Worm (Caenorhabditis elegans) whole organism, L1 larva: ENCODE data around the gene Y38C1AA.1.

Experiments used
- C16A3.4 ChIP-seq: fragments of 150-350 bp; optimal IDR thresholded peaks from 2 replicates; lab custom pipeline; 2014; ENCODE audit warnings: missing biosample characterization, missing genetic modification characterization
- F16B12.6 ChIP-seq: fragments of 150-350 bp; optimal IDR thresholded peaks from 2 replicates; lab custom pipeline; 2014; ENCODE audit warnings: missing biosample characterization, missing genetic modification characterization
- Y116A8C.19 ChIP-seq: sonication (generic microtip); optimal IDR thresholded peaks from 2 replicates; lab custom pipeline; 2016; ENCODE audit warnings: missing compliant biosample characterization, missing genetic modification characterization, borderline replicate concordance
- aha-1 ChIP-seq: fragments of 150-350 bp; optimal IDR thresholded peaks from 2 replicates; lab custom pipeline; 2014; ENCODE audit warnings: missing biosample characterization, missing genetic modification characterization
- aly-2 ChIP-seq: fragments of 150-350 bp; optimal IDR thresholded peaks from 2 replicates; lab custom pipeline; 2014; ENCODE audit warnings: missing biosample characterization, missing genetic modification characterization
- ama-1 ChIP-seq: fragments of 150-350 bp; optimal IDR thresholded peaks from 2 replicates; lab custom pipeline; 2014
- ceh-63 ChIP-seq: fragments of 200-800 bp; sonication (Bioruptor generic); optimal IDR thresholded peaks from 2 replicates; lab custom pipeline; 2018; ENCODE audit warnings: mild to moderate bottlenecking, missing genetic modification characterization, missing compliant biosample characterization
- ces-1 ChIP-seq: fragments of 150-350 bp; optimal IDR thresholded peaks from 2 replicates; lab custom pipeline; 2014; ENCODE audit warnings: missing biosample characterization, missing genetic modification reagents, missing genetic modification characterization
- dpl-1 ChIP-seq, 3 experiments: fragments of 150-350 bp in 2 of 3; sonication (generic microtip) in 1 of 3; optimal IDR thresholded peaks; 2 replicates each; lab custom pipeline; 2014 to 2017; ENCODE audit warnings: missing biosample characterization in 3 of 3, missing genetic modification characterization in 3 of 3, missing genetic modification reagents in 3 of 3
- dsc-1 ChIP-seq: sonication (generic microtip); optimal IDR thresholded peaks from 2 replicates; lab custom pipeline; 2016; ENCODE audit warnings: mild to moderate bottlenecking, missing genetic modification characterization, missing compliant biosample characterization
- efl-1 ChIP-seq, 4 experiments: fragments of 150-350 bp; optimal IDR thresholded peaks in 3 of 4; peaks in 1 of 4; 1 replicate in 1 of 4; 2 replicates in 3 of 4; lab custom pipeline; 2014; ENCODE audit warnings: missing biosample characterization in 2 of 4, missing genetic modification characterization in 2 of 4, missing genetic modification reagents in 2 of 4
- efl-3 ChIP-seq: fragments of 200-800 bp; sonication (Bioruptor generic); optimal IDR thresholded peaks from 2 replicates; lab custom pipeline; 2018; ENCODE audit warnings: mild to moderate bottlenecking, missing genetic modification characterization, missing compliant biosample characterization
- egl-13 ChIP-seq: sonication (generic microtip); optimal IDR thresholded peaks from 2 replicates; lab custom pipeline; 2016; ENCODE audit warnings: missing genotype, missing genetic modification reagents, missing genetic modification characterization, missing compliant biosample characterization
- egl-27 ChIP-seq, 2 experiments: fragments of 150-350 bp in 1 of 2; sonication (generic microtip); optimal IDR thresholded peaks; 3 replicates each; lab custom pipeline; 2017 to 2018; ENCODE audit warnings: missing biosample characterization in 2 of 2, missing genetic modification characterization in 2 of 2, missing genetic modification reagents in 2 of 2
- elt-3 ChIP-seq, 6 experiments: fragments of 150-350 bp in 1 of 6; sonication (generic microtip); optimal IDR thresholded peaks; 2 replicates each; lab custom pipeline; 2017 to 2018; ENCODE audit warnings: missing biosample characterization in 6 of 6, missing genetic modification characterization in 6 of 6, inconsistent platforms in 1 of 6
- ets-5 ChIP-seq: fragments of 200-800 bp; sonication (Bioruptor generic); IDR thresholded peaks from 2 replicates; pipeline ENCODE4 v1.3.6; 2022; ENCODE audit warnings: missing genetic modification characterization, missing compliant biosample characterization
- fkh-4 ChIP-seq: sonication (generic microtip); optimal IDR thresholded peaks from 2 replicates; lab custom pipeline; 2016; ENCODE audit warnings: missing compliant biosample characterization, missing genetic modification characterization, borderline replicate concordance
- fkh-8 ChIP-seq: sonication (generic microtip); optimal IDR thresholded peaks from 2 replicates; lab custom pipeline; 2016; ENCODE audit warnings: mild to moderate bottlenecking, missing genetic modification characterization, missing compliant biosample characterization
- fos-1 ChIP-seq: fragments of 150-350 bp; optimal IDR thresholded peaks from 2 replicates; lab custom pipeline; 2014; ENCODE audit warnings: missing biosample characterization, missing genetic modification characterization
- hlh-17 ChIP-seq: fragments of 200-800 bp; sonication (Bioruptor generic); optimal IDR thresholded peaks from 2 replicates; lab custom pipeline; 2018; ENCODE audit warnings: missing genetic modification characterization, mild to moderate bottlenecking, missing compliant biosample characterization, moderate library complexity, borderline replicate concordance
- irx-1 ChIP-seq: sonication (generic microtip); optimal IDR thresholded peaks from 2 replicates; lab custom pipeline; 2016; ENCODE audit warnings: missing genetic modification characterization, missing compliant biosample characterization
- jun-1 ChIP-seq: fragments of 150-350 bp; optimal IDR thresholded peaks from 2 replicates; lab custom pipeline; 2014; ENCODE audit warnings: missing biosample characterization, missing genetic modification reagents, missing genetic modification characterization
- lin-13 ChIP-seq: fragments of 150-350 bp; optimal IDR thresholded peaks from 2 replicates; lab custom pipeline; 2014; ENCODE audit warnings: missing biosample characterization, missing genetic modification reagents, missing genetic modification characterization
- lin-15B ChIP-seq: fragments of 150-350 bp; sonication (generic microtip); optimal IDR thresholded peaks from 3 replicates; lab custom pipeline; 2014; ENCODE audit warnings: missing biosample characterization, missing genetic modification characterization
- lsy-2 ChIP-seq, 2 experiments: fragments of 150-350 bp; optimal IDR thresholded peaks; 2 replicates each; lab custom pipeline; 2014; ENCODE audit warnings: missing biosample characterization in 2 of 2, missing genetic modification characterization in 2 of 2
- mab-9 ChIP-seq: fragments of 200-800 bp; sonication (Bioruptor generic); IDR thresholded peaks from 2 replicates; pipeline ENCODE4 v1.3.6; 2022; ENCODE audit warnings: missing genetic modification reagents, missing genetic modification characterization, missing compliant biosample characterization
- mef-2 ChIP-seq: fragments of 150-350 bp; optimal IDR thresholded peaks from 2 replicates; lab custom pipeline; 2014; ENCODE audit warnings: missing biosample characterization, missing genetic modification characterization
- mep-1 ChIP-seq: fragments of 150-350 bp; optimal IDR thresholded peaks from 2 replicates; lab custom pipeline; 2014; ENCODE audit warnings: missing biosample characterization, missing genetic modification characterization
- nhr-12 ChIP-seq: sonication (generic microtip); optimal IDR thresholded peaks from 2 replicates; lab custom pipeline; 2017; ENCODE audit warnings: missing biosample characterization, missing genetic modification characterization
- nhr-19 ChIP-seq: fragments of 200-800 bp; sonication (Bioruptor generic); conservative IDR thresholded peaks from 2 replicates; pipeline ENCODE4 v1.3.6; 2022; ENCODE audit warnings: missing genetic modification characterization, missing compliant biosample characterization
- nhr-20 ChIP-seq: sonication (generic microtip); optimal IDR thresholded peaks from 2 replicates; lab custom pipeline; 2016; ENCODE audit warnings: mild to moderate bottlenecking, missing genetic modification characterization, missing compliant biosample characterization
- nhr-237 ChIP-seq: fragments of 150-350 bp; optimal IDR thresholded peaks from 2 replicates; lab custom pipeline; 2014; ENCODE audit warnings: missing biosample characterization, missing genetic modification characterization
- nhr-28 ChIP-seq: fragments of 150-350 bp; optimal IDR thresholded peaks from 2 replicates; lab custom pipeline; 2014; ENCODE audit warnings: missing biosample characterization, missing genetic modification characterization
- nhr-47 ChIP-seq: sonication (generic microtip); optimal IDR thresholded peaks from 2 replicates; lab custom pipeline; 2016; ENCODE audit warnings: mild to moderate bottlenecking, missing genetic modification characterization, moderate library complexity, missing compliant biosample characterization
- nhr-76 ChIP-seq: sonication (generic microtip); optimal IDR thresholded peaks from 2 replicates; lab custom pipeline; 2017; ENCODE audit warnings: missing biosample characterization, missing genetic modification characterization
- nhr-84 ChIP-seq: sonication (generic microtip); optimal IDR thresholded peaks from 2 replicates; lab custom pipeline; 2017; ENCODE audit warnings: missing biosample characterization, missing genetic modification characterization
- nhr-85 ChIP-seq: sonication (generic microtip); peaks from one replicate; lab custom pipeline; 2016; ENCODE audit warnings: missing genetic modification characterization, inconsistent platforms, missing compliant biosample characterization
- pag-3 ChIP-seq: sonication (generic microtip); optimal IDR thresholded peaks from 2 replicates; lab custom pipeline; 2017; ENCODE audit warnings: missing genetic modification characterization, mild to moderate bottlenecking, missing compliant biosample characterization, antibody characterized with exemption, borderline replicate concordance; ENCODE audit not compliant: insufficient read depth
- pax-3 ChIP-seq: fragments of 200-800 bp; sonication (Bioruptor generic); optimal IDR thresholded peaks from 2 replicates; lab custom pipeline; 2018; ENCODE audit warnings: mild to moderate bottlenecking, missing genetic modification characterization, moderate library complexity, missing compliant biosample characterization
- pqm-1 ChIP-seq: sonication (generic microtip); optimal IDR thresholded peaks from 3 replicates; lab custom pipeline; 2017; ENCODE audit warnings: missing biosample characterization, missing genetic modification characterization
- rnt-1 ChIP-seq: sonication (generic microtip); optimal IDR thresholded peaks from 2 replicates; lab custom pipeline; 2016; ENCODE audit warnings: mild to moderate bottlenecking, missing genetic modification characterization, moderate library complexity, missing compliant biosample characterization
- snu-23 ChIP-seq: sonication (generic microtip); optimal IDR thresholded peaks from 2 replicates; lab custom pipeline; 2016; ENCODE audit warnings: missing genetic modification characterization, missing compliant biosample characterization
- sox-4 ChIP-seq: sonication (generic microtip); optimal IDR thresholded peaks from 2 replicates; lab custom pipeline; 2016; ENCODE audit warnings: missing genetic modification characterization, missing compliant biosample characterization
- swsn-7 ChIP-seq: sonication (generic microtip); optimal IDR thresholded peaks from 2 replicates; lab custom pipeline; 2016; ENCODE audit warnings: missing genetic modification characterization, missing compliant biosample characterization
- tbx-2 ChIP-seq: sonication (generic microtip); optimal IDR thresholded peaks from 2 replicates; lab custom pipeline; 2016; ENCODE audit warnings: missing genetic modification characterization, missing compliant biosample characterization
- tlp-1 ChIP-seq: fragments of 150-350 bp; optimal IDR thresholded peaks from 2 replicates; lab custom pipeline; 2014; ENCODE audit warnings: missing biosample characterization, missing genetic modification characterization
- unc-30 ChIP-seq: sonication (generic microtip); optimal IDR thresholded peaks from 2 replicates; lab custom pipeline; 2017; ENCODE audit warnings: missing biosample characterization, missing genetic modification characterization
- unc-62 ChIP-seq: fragments of 150-350 bp; optimal IDR thresholded peaks from 2 replicates; lab custom pipeline; 2014; ENCODE audit warnings: missing biosample characterization, missing genetic modification reagents, missing genetic modification characterization
- unc-98 ChIP-seq: fragments of 200-800 bp; sonication (Bioruptor generic); IDR thresholded peaks from 2 replicates; pipeline ENCODE4 v1.3.6; 2022; ENCODE audit warnings: missing genetic modification characterization, missing compliant biosample characterization
- xbp-1 ChIP-seq: sonication (generic microtip); optimal IDR thresholded peaks from 2 replicates; lab custom pipeline; 2016; ENCODE audit warnings: missing genetic modification characterization, missing compliant biosample characterization
- zag-1 ChIP-seq: fragments of 150-350 bp; optimal IDR thresholded peaks from 2 replicates; lab custom pipeline; 2014; ENCODE audit warnings: missing biosample characterization, missing genetic modification characterization

The Y38C1AA.1 gene

DNA sequence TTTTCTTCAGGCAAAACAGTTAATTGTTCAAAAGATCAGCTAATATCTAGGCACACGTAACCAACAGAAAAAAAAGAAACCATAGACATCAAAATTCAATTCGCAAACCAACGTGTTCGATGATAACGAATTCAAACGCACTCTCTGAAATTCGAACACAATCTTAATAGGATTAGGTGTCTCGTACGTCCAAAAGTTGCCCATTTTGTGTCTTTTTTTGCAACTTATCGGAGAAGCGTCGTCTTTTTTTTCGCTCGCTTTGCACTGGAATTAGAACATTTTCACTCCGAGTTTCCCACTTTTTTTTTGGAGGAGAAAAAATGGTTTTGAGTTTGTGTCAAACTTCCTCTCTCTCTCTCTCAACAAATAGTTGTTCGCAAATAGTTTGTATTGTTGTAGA is 18.9 kb upstream of the Y38C1AA.1 start:
- TF ChIP-seq fkh-4 (tag; lab: Kevin White, UChicago) = no peak
- no peak for TF ChIP-seq nhr-20 (tag; lab: Kevin White, UChicago)
- no peak for TF ChIP-seq ets-5 (GFP tag; lab: Robert Waterston, UW)
- TF ChIP-seq aha-1 = no peak
- no peak for TF ChIP-seq nhr-12 (tag; lab: Kevin White, UChicago)
- TF ChIP-seq fkh-8 (tag; lab: Kevin White, UChicago) = no peak
- TF ChIP-seq egl-13 (tag; lab: Kevin White, UChicago) = no peak
- no peak for TF ChIP-seq tlp-1
- no peak for TF ChIP-seq C16A3.4 (tag; lab: Kevin White, UChicago)
- no peak for TF ChIP-seq dpl-1 (GFP tag; optimal IDR thresholded peaks at IDR 0.05; lab: Kevin White, UChicago)
- TF ChIP-seq, all 84 proteins: peak for 0

DNA sequence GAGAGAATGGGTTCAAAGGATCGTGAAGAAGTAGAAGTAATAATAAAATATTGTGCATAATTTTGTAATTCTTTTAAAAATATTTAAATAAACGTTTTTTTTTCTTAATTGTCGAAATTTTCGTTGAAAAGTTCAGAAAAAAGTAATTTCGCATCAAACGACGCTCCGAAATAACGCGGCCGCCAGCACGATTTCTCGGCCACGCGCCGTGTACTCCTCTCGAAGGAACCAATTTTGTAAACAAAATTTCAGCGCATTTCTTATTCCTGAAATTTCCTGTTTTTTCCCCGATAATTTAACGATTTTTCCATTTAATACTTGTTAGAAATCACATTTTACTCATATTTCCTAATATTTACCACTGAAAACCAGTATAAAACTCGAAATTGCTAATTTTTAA is 15.9 kb upstream of the Y38C1AA.1 start, which contains the start of gene Y38C1AA.12:
Y38C1AA.12 (plus strand) TSS at position 211 of the 400 bp plus-strand sequence.
- TF ChIP-seq lin-13 (GFP tag; lab: Kevin White, UChicago) = peak; percentile 84
- peak; percentile 71; the same call in 1 of the 2 replicates for TF ChIP-seq mab-9 (GFP tag; lab: Robert Waterston, UW)
- no peak for TF ChIP-seq egl-27 (tag; optimal IDR thresholded peaks at IDR 0.05; lab: Kevin White, UChicago)
- peak; percentile 82 for TF ChIP-seq unc-98 (GFP tag; lab: Robert Waterston, UW)
- TF ChIP-seq elt-3 (tag; optimal IDR thresholded peaks at IDR 0.05; lab: Kevin White, UChicago) = peak in 2 of 6 experiments; percentile 14 to 32
- TF ChIP-seq tbx-2 (tag; lab: Kevin White, UChicago) = peak; percentile 92
- peak; percentile 96 for TF ChIP-seq fkh-4 (tag; lab: Kevin White, UChicago)
- no peak for TF ChIP-seq unc-62 (GFP tag; lab: Kevin White, UChicago)
- peak; percentile 94 for TF ChIP-seq nhr-47 (tag; lab: Kevin White, UChicago)
- TF ChIP-seq ces-1 = no peak
- TF ChIP-seq nhr-28 (tag; lab: Kevin White, UChicago) = no peak
- TF ChIP-seq aly-2 (tag; lab: Kevin White, UChicago) = no peak
- TF ChIP-seq zag-1 = no peak
- TF ChIP-seq dsc-1 (tag; lab: Kevin White, UChicago) = peak; percentile 93
- no peak for TF ChIP-seq nhr-84 (tag; lab: Kevin White, UChicago)
- peak; percentile 91 for TF ChIP-seq snu-23 (GFP tag; lab: Kevin White, UChicago)
- TF ChIP-seq F16B12.6 (tag; lab: Kevin White, UChicago) = peak; percentile 46
- peak; percentile 92 for TF ChIP-seq nhr-20 (tag; lab: Kevin White, UChicago)
- TF ChIP-seq xbp-1 (tag; lab: Kevin White, UChicago) = peak; percentile 90
- TF ChIP-seq egl-13 (tag; lab: Kevin White, UChicago) = peak; percentile 95
- TF ChIP-seq lsy-2 (tag; optimal IDR thresholded peaks at IDR 0.05; lab: Kevin White, UChicago) = peak; percentile 84 to 88
- TF ChIP-seq hlh-17 (GFP tag; lab: Kevin White, UChicago) = no peak
- no peak for TF ChIP-seq ama-1
- no peak for TF ChIP-seq nhr-76 (tag; lab: Kevin White, UChicago)
- no peak for TF ChIP-seq aha-1
- TF ChIP-seq pqm-1 (tag; lab: Kevin White, UChicago) = no peak
- TF ChIP-seq sox-4 (tag; lab: Kevin White, UChicago) = peak; percentile 90
- TF ChIP-seq ceh-63 (GFP tag; lab: Kevin White, UChicago) = no peak
- TF ChIP-seq nhr-237 (tag; lab: Kevin White, UChicago) = peak; percentile 33
- peak; percentile 83 for TF ChIP-seq Y116A8C.19 (tag; lab: Kevin White, UChicago)
- peak; percentile 89 for TF ChIP-seq mep-1 (tag; lab: Kevin White, UChicago)
- TF ChIP-seq rnt-1 = peak; percentile 99
- TF ChIP-seq nhr-12 (tag; lab: Kevin White, UChicago) = no peak
- TF ChIP-seq efl-3 = no peak
- no peak for TF ChIP-seq mef-2
- TF ChIP-seq lin-15B (tag; lab: Kevin White, UChicago) = peak; percentile 80
- peak; percentile 87 for TF ChIP-seq nhr-19 (GFP tag; lab: Robert Waterston, UW)
- TF ChIP-seq nhr-85 = peak; percentile 96
- no peak for TF ChIP-seq pag-3 (tag; lab: Kevin White, UChicago)
- TF ChIP-seq pax-3 (tag; lab: Kevin White, UChicago) = peak; percentile 92
- TF ChIP-seq efl-1 (optimal IDR thresholded peaks at IDR 0.05; lab: Kevin White, UChicago) = peak; percentile 77 to 78
- peak; percentile 77 to 97 for TF ChIP-seq efl-1 (GFP tag; optimal IDR thresholded peaks at IDR 0.05 in 1 of 2; lab: Kevin White, UChicago)
- TF ChIP-seq swsn-7 (tag; lab: Kevin White, UChicago) = peak; percentile 89
- TF ChIP-seq unc-30 = no peak
- TF ChIP-seq jun-1 (tag; lab: Kevin White, UChicago) = peak; percentile 46
- TF ChIP-seq irx-1 (tag; lab: Kevin White, UChicago) = peak; percentile 97
- TF ChIP-seq fos-1 = peak; percentile 33
